Worm (Caenorhabditis elegans): ENCODE data around the gene Y66D12A.16.

- TF ChIP-seq him-1 (tag; optimal IDR thresholded peaks at IDR 0.05) (no peak), W03F9.2 (tag; optimal IDR thresholded peaks at IDR 0.05) (no peak)
These were observed 30.9 kb upstream of the Y66D12A.16 start for ce11 chrIII:11492489-11492888.
